Worm (Caenorhabditis elegans) whole organism, L4 larva: ENCODE measurements around the gene vap-2.

Source experiments
- ama-1 ChIP-seq: fragments of 150-350 bp; optimal IDR thresholded peaks from 2 replicates; lab custom pipeline; 2014; ENCODE audit warnings: inconsistent platforms, mixed read lengths
- cey-2 ChIP-seq: sonication (generic microtip); optimal IDR thresholded peaks from 3 replicates; lab custom pipeline; 2017; ENCODE audit warnings: missing genetic modification characterization, mild to moderate bottlenecking, missing compliant biosample characterization, antibody characterized with exemption, borderline replicate concordance; ENCODE audit not compliant: insufficient read depth
- dpl-1 ChIP-seq: fragments of 150-350 bp; optimal IDR thresholded peaks from 2 replicates; lab custom pipeline; 2014; ENCODE audit warnings: missing biosample characterization, missing genetic modification reagents, missing genetic modification characterization
- duxl-1 ChIP-seq: sonication (generic microtip); optimal IDR thresholded peaks from 2 replicates; lab custom pipeline; 2016; ENCODE audit warnings: mild to moderate bottlenecking, missing genetic modification characterization, moderate library complexity, missing compliant biosample characterization; ENCODE audit not compliant: poor library complexity
- dve-1 ChIP-seq: sonication (generic microtip); optimal IDR thresholded peaks from 2 replicates; lab custom pipeline; 2017; ENCODE audit warnings: antibody characterized with exemption, mild to moderate bottlenecking, missing genetic modification characterization, missing compliant biosample characterization; ENCODE audit not compliant: insufficient read depth
- fos-1 ChIP-seq: fragments of 150-350 bp; optimal IDR thresholded peaks from 2 replicates; lab custom pipeline; 2014; ENCODE audit warnings: missing biosample characterization, missing genetic modification characterization
- madf-5 ChIP-seq, 2 experiments: fragments of 200-800 bp; sonication (Bioruptor generic); IDR thresholded peaks; 2 replicates each; pipeline ENCODE4 v1.3.6; 2022; ENCODE audit warnings: missing compliant biosample characterization in 2 of 2, missing genetic modification characterization in 2 of 2
- nhr-11 ChIP-seq: fragments of 150-350 bp; optimal IDR thresholded peaks from 2 replicates; lab custom pipeline; 2014; ENCODE audit warnings: missing biosample characterization, missing genetic modification characterization
- nhr-77 ChIP-seq: fragments of 150-350 bp; optimal IDR thresholded peaks from 2 replicates; lab custom pipeline; 2014; ENCODE audit warnings: missing biosample characterization, missing genetic modification characterization

DNA sequence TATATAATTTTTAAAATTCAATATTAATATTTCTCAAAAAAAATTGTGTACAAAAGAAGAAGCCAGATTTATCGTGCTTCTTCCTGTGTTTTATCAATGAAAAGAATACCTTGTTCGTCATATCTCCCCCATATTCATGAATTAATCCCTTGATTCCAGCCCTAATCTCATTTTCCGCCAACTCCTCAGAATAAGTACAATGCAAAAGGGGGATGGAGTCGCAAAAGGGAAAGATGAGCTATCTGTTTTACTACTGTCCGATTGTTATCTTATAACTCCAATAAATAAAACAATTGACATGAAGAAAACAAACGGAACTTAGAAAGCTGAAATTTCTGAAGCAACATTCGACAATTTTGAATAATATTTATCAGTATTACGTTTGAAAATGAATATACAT, 45.3 kb upstream of the vap-2 start:
- TF ChIP-seq dve-1 (tag; lab: Kevin White, UChicago) (no peak), nhr-77 (tag; lab: Kevin White, UChicago) (no peak), fos-1 (tag; lab: Kevin White, UChicago) (no peak), dpl-1 (GFP tag; lab: Kevin White, UChicago) (no peak), duxl-1 (tag; lab: Kevin White, UChicago) (no peak), cey-2 (tag; lab: Kevin White, UChicago) (no peak), ama-1 (lab: Kevin White, UChicago) (no peak), nhr-11 (tag; lab: Kevin White, UChicago) (no peak), madf-5 (GFP tag; IDR thresholded peaks at IDR 0.05; lab: Robert Waterston, UW) (no peak)
